Worm (Caenorhabditis elegans) whole organism, dauer: ENCODE measurements around the gene Y102A11A.3.
"Not testable (repeated sequence)": the region's sequence is repeated elsewhere in the genome, so short reads cannot be mapped to it uniquely, and the experiment has no call there.

Experiments used
- unc-62 ChIP-seq: sonication (generic microtip); optimal IDR thresholded peaks from 2 replicates; lab custom pipeline; 2017; ENCODE audit warnings: missing biosample characterization, missing genetic modification reagents, missing genetic modification characterization

Y102A11A.3 gene

ce11 chrX:2018211-2018610 lies 737 bp upstream of the Y102A11A.3 start:
- no peak for TF ChIP-seq unc-62 (GFP tag; lab: Kevin White, UChicago)

- no peak for TF ChIP-seq unc-62 (GFP tag; lab: Kevin White, UChicago)
These were observed 2.6 kb downstream of the Y102A11A.3 start for ce11 chrX:2021558-2021957.

DNA sequence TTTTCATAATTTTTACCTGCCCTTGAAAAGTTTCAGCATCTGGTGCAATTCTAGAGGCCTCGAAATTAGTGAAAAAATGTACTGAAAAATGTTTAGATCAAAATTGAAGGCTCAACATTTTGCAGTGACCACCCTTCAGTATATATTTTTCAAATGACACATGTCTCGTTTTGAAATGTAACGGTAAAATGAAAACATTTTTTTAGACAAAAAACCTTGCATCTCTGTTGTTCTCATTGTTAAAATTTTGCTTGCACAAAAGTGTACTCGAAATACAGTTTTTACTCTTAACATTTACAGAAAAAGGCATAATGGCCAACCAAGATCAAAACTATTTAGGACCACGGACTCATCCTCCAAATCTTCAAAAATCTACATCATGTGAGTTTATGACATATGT lies 7.4 kb downstream of the Y102A11A.3 start, which contains the start of gene Y102A11A.2:
Y102A11A.2 (plus strand) TSS at position 301 of the 400 bp plus-strand sequence.
- TF ChIP-seq unc-62 (GFP tag; lab: Kevin White, UChicago): not testable (repeated sequence)

DNA sequence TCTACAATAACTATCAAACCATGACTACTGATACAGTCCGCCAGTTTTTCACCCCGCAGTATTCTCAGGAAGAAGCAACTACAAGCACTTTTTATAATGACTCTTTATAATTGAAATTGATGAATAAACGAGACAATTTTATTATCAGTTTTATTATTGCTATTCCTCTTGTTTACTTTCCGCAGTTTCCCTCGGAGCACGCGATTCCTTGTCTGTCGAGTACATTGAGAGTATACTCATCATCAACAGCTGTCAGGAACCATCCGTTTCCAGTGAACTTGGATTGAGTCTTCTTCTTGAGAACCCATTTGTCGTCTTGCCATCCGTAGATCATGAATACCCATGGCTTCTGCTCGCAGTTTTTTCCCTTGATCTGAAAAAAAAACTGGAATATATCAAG lies 11.9 kb downstream of the Y102A11A.3 start:
- no peak for TF ChIP-seq unc-62 (GFP tag; lab: Kevin White, UChicago)

ce11 chrX:2031414-2031813 lies 12.5 kb downstream of the Y102A11A.3 start, which contains the start of gene Y102A11A.5:
Gene Y102A11A.5 (minus strand): TSS chrX:2031588.
- no peak for TF ChIP-seq unc-62 (GFP tag; lab: Kevin White, UChicago)

DNA sequence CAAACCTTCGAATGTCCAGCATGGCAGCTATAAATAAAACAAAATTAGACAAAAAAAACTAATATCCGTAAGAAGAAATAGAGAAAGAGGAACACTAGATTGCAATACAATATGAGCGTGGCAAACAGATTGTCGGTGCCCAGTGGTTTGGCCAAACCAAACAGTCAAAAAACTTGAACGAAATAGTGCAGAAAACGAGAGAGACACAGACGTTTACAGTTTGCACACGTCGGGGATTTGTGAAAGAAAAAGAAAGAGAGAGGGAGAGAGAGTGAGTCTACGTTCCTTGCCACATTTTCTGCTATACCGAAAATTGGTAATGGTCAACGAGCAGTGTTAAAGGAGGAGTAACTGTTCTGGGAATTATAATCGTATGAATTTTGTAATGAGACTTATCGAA lies 16.2 kb downstream of the Y102A11A.3 start, which contains the start of gene ergi-1:
ergi-1 (minus strand) TSS at position 101 of the 400 bp plus-strand sequence.
- TF ChIP-seq unc-62 (GFP tag; lab: Kevin White, UChicago): no peak

- TF ChIP-seq unc-62 (GFP tag; lab: Kevin White, UChicago): no peak
These were observed 20.4 kb downstream of the Y102A11A.3 start, which contains the start of gene smex-2 for ce11 chrX:2039358-2039757. Gene smex-2 (minus strand): TSS chrX:2039458.

DNA sequence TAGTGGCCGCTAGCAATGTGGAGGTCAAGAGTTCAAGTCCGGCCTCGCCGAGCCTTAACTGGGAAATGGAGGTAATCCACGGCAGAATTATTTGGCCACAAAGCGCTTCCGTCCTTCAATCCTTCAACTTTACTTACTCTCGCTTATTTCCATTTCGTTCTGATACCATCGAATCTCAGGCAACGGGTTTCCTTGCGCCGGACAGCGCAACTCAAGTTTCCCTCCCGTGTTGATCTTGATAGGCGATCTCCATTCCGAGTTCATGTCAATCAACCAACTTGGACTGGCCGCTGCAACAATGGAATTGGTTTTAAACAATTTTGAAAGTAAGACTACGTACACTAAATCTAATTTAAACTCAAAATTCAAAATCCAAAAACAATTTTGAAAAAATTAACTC lies 21.9 kb downstream of the Y102A11A.3 start:
- no peak for TF ChIP-seq unc-62 (GFP tag; lab: Kevin White, UChicago)

DNA sequence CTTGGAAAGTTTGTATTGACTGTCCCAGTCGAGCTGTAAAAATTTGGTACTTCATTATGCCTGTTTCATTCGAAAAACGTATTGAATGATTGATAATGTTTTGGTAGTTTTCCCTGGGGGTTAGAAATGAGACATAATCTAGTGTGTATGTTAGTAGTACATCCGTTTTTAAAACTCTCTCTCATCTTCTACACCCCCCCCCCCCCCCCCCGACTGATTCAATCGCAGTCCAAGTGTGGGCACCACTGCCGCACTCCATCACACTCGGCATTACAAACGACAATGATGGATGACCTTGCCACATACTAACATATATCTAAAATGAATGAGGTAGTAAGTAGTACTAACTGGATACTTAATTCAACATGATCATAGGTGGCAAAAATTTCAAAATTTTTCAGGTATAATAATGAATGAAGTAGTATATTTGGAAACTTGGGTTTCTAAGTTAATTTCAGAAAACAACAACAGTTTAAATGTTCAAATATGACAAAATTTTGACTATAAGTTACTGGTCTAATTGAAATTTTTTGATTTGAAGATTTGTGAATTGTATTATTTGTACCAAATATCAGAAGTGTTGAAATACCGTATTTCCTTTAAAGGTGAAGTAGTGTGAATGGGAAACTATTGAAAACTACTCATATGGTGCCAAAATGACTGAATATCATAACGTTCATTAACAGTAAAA lies 22.6 kb downstream of the Y102A11A.3 start:
- TF ChIP-seq unc-62 (GFP tag; lab: Kevin White, UChicago): no peak

DNA sequence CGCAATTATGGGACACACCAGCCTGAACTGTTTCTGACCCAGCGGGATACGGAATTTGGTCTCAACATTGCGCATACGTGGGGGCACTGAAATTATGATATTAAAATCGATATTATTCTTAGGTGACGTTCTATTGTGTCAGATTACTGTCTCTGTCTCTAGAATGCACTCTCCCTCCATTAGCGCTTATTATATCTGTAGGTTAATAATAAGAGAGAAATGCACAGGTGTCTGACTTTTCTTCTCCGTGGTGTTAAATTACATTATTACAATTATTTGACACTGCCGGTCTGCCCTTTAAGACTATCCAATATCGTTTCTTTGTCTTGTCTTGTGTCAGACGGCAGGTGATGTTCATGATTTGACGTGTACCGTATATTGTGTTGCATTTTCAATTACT lies 23.7 kb downstream of the Y102A11A.3 start:
- no peak for TF ChIP-seq unc-62 (GFP tag; lab: Kevin White, UChicago)

DNA sequence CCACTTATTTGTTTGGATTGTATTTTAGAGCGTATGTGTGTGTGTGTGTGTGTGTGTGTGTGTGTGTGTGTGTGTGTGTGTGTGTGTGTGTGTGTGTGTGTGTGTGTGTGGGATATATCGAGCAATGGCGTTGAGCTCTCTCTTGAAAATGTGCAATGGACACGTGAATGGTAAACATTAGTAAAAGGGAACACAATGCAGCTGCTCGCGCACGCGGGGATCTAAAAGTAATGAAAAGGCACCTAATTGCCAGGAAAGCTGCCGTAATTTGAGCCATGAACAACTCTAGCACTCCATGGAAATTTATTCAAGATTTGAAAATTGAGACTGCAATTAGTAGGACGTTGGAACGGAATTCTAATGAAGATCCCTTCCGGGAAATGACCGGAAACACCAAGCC lies 24.3 kb downstream of the Y102A11A.3 start:
- TF ChIP-seq unc-62 (GFP tag; lab: Kevin White, UChicago): no peak

DNA sequence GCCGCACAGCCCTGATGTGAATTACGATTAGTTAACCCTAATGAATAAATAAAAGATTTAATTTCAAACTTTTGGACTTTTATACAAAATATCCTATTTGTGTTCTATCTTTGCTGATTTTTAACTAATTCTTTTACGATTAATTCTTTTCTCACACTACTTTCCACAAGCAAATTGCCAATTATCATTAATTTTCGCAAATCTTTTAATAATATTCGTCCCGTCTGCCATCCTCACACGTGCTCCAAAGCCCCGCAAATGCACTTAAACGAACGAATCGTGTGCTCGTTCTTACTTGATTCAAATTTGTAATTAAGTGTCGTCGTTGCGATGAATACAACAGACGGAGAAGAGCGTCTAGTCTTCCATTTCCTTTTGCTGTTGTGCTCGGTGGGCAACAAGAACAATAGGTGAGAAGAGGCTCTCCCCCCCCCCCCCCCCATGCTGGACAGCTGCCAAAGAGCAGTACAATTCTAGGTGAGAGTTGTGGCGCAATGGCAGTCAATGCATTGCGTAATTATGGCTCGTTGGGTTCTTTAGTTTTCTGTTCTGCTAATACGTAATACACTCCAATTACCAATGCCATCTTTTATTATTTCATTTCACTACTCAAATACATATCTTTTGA lies 25.7 kb downstream of the Y102A11A.3 start:
- TF ChIP-seq unc-62 (GFP tag; lab: Kevin White, UChicago): no peak

- TF ChIP-seq unc-62 (GFP tag; lab: Kevin White, UChicago): no peak
These were observed 26.7 kb downstream of the Y102A11A.3 start for ce11 chrX:2045603-2046002.

ce11 chrX:2046124-2046722 lies 27.3 kb downstream of the Y102A11A.3 start, which contains the start of gene igcm-4:
Gene igcm-4 (minus strand): TSS chrX:2046360.
- no peak for TF ChIP-seq unc-62 (GFP tag; lab: Kevin White, UChicago)

DNA sequence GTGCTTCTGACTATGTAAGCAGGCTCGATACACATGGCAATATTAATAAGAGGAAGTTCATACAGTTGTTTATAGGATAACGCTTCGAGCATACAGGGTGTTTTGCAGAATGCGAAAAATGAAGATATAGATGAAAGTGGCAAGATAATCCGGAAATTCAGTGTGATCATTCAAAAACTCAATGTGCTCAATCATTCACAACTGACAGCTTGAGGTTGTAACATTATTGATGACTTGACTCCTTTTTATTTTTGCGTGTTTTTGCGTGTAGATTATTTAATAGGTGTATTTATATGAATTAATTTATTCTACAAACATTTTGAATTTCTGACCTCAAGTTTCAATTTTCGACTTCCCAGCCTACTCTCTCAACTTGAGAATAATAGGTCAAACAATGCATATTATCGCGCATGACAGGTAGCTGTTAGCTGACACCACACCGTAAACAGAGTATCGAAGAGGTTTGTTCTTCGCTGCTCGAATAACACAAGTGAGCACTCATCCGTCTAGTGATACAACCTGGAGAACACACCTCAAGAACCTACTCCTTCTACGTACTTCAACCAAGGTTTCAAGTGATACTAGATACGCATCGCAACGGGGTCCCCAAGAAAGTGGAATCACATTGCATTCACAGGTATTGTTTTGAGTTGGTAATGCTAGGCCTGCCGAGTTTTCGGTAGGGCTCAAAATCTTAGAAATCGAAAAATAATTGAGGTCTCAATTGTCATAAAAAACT lies 28.4 kb downstream of the Y102A11A.3 start:
- TF ChIP-seq unc-62 (GFP tag; lab: Kevin White, UChicago): no peak
